Worm (Caenorhabditis elegans): Measurements from ENCODE around the gene oct-2.

ce11 chrX:11296683-11297365, 49.4 kb upstream of the oct-2 start, which contains the start of gene inx-2:
- no peak for TF ChIP-seq nhr-11 (tag; optimal IDR thresholded peaks at IDR 0.05)
- TF ChIP-seq tbx-2 (tag; optimal IDR thresholded peaks at IDR 0.05): no peak
- TF ChIP-seq fos-1 (tag; optimal IDR thresholded peaks at IDR 0.05): no peak
- TF ChIP-seq mdl-1 (tag; optimal IDR thresholded peaks at IDR 0.05): no peak
- no peak for TF ChIP-seq nhr-76 (tag; optimal IDR thresholded peaks at IDR 0.05)
- TF ChIP-seq nhr-28 (tag; optimal IDR thresholded peaks at IDR 0.05): no peak
- TF ChIP-seq fkh-10 (GFP tag; optimal IDR thresholded peaks at IDR 0.05): no peak
- TF ChIP-seq unc-62 (GFP tag; optimal IDR thresholded peaks at IDR 0.05): no peak
